Worm (Caenorhabditis elegans) whole organism, young adult: ENCODE data around the gene ess-2.

Experiments used
- B0336.3 ChIP-seq: fragments of 200-800 bp; sonication (Bioruptor generic); IDR thresholded peaks from 2 replicates; pipeline ENCODE4 v1.3.6; 2022; ENCODE audit warnings: missing genetic modification characterization, missing compliant biosample characterization
- D2030.7 ChIP-seq: fragments of 200-800 bp; sonication (Bioruptor generic); IDR thresholded peaks from 2 replicates; pipeline ENCODE4 v1.3.6; 2022; ENCODE audit warnings: missing genetic modification reagents, missing genetic modification characterization, missing compliant biosample characterization
- F10E7.11 ChIP-seq: sonication (generic microtip); optimal IDR thresholded peaks from 2 replicates; lab custom pipeline; 2017; ENCODE audit warnings: mild to moderate bottlenecking, missing genetic modification characterization, moderate library complexity, missing compliant biosample characterization
- F23B12.7 ChIP-seq: sonication (generic microtip); optimal IDR thresholded peaks from 2 replicates; lab custom pipeline; 2017; ENCODE audit warnings: missing genetic modification characterization, mild to moderate bottlenecking, missing compliant biosample characterization, antibody characterized with exemption, moderate library complexity; ENCODE audit not compliant: insufficient read depth
- F33H1.4 ChIP-seq: fragments of 200-800 bp; sonication (Bioruptor generic); IDR thresholded peaks from 2 replicates; pipeline ENCODE4 v1.3.6; 2022; ENCODE audit warnings: missing genetic modification reagents, missing genetic modification characterization, missing compliant biosample characterization
- F49E8.2 ChIP-seq: sonication (generic microtip); optimal IDR thresholded peaks from 3 replicates; lab custom pipeline; 2017; ENCODE audit warnings: missing genetic modification characterization, mild to moderate bottlenecking, missing compliant biosample characterization, antibody characterized with exemption, moderate library complexity; ENCODE audit not compliant: insufficient read depth
- Y53G8AR.9 ChIP-seq: fragments of 200-800 bp; sonication (Bioruptor generic); conservative IDR thresholded peaks from 2 replicates; pipeline ENCODE4 v1.3.6; 2022; ENCODE audit warnings: missing genetic modification reagents, missing genetic modification characterization, missing compliant biosample characterization
- Y56A3A.18 ChIP-seq: fragments of 200-800 bp; sonication (Bioruptor generic); IDR thresholded peaks from 2 replicates; pipeline ENCODE4 v1.3.6; 2022; ENCODE audit warnings: missing genetic modification reagents, missing genetic modification characterization, missing compliant biosample characterization
- ama-1 ChIP-seq, 3 experiments: fragments of 150-350 bp in 1 of 3; sonication (generic microtip) in 2 of 3; optimal IDR thresholded peaks; 2 replicates each; lab custom pipeline; 2014 to 2018; ENCODE audit warnings: missing biosample characterization in 2 of 3, missing genetic modification characterization in 2 of 3, missing genetic modification reagents in 2 of 3
- athp-1 ChIP-seq: sonication (generic microtip); optimal IDR thresholded peaks from 2 replicates; lab custom pipeline; 2017; ENCODE audit warnings: mild to moderate bottlenecking, missing genetic modification characterization, missing compliant biosample characterization
- attf-6 ChIP-seq: fragments of 200-800 bp; sonication (Bioruptor generic); IDR thresholded peaks from 2 replicates; pipeline ENCODE4 v1.3.6; 2022; ENCODE audit warnings: missing genetic modification reagents, missing genetic modification characterization, missing compliant biosample characterization
- bed-1 ChIP-seq: fragments of 200-800 bp; sonication (Bioruptor generic); IDR thresholded peaks from 2 replicates; pipeline ENCODE4 v1.3.6; 2022; ENCODE audit warnings: missing genetic modification reagents, missing genetic modification characterization, missing compliant biosample characterization
- cebp-1 ChIP-seq, 2 experiments: fragments of 200-800 bp in 1 of 2; sonication (Bioruptor generic) in 1 of 2; sonication (generic microtip) in 1 of 2; IDR thresholded peaks in 1 of 2; optimal IDR thresholded peaks in 1 of 2; 2 replicates each; pipeline versions ENCODE4 v1.3.6 to Lab custom; 2017 to 2022; ENCODE audit warnings: missing compliant biosample characterization in 2 of 2, missing genetic modification characterization in 2 of 2, mild to moderate bottlenecking in 1 of 2, missing genetic modification reagents in 1 of 2, moderate library complexity in 1 of 2
- ceh-100 ChIP-seq: fragments of 200-800 bp; sonication (Bioruptor generic); IDR thresholded peaks from 2 replicates; pipeline ENCODE4 v1.3.6; 2022; ENCODE audit warnings: missing genetic modification reagents, missing genetic modification characterization, missing compliant biosample characterization
- ceh-58 ChIP-seq: fragments of 200-800 bp; sonication (Bioruptor generic); IDR thresholded peaks from 2 replicates; pipeline ENCODE4 v1.3.6; 2022; ENCODE audit warnings: missing genetic modification characterization, missing compliant biosample characterization
- dpff-1 ChIP-seq: sonication (generic microtip); optimal IDR thresholded peaks from 2 replicates; lab custom pipeline; 2017; ENCODE audit warnings: mild to moderate bottlenecking, missing genetic modification characterization, missing compliant biosample characterization
- efl-1 ChIP-seq: fragments of 150-350 bp; optimal IDR thresholded peaks from 2 replicates; lab custom pipeline; 2014; ENCODE audit warnings: missing biosample characterization, missing genetic modification reagents, missing genetic modification characterization
- egl-18 ChIP-seq: fragments of 200-800 bp; sonication (Bioruptor generic); IDR thresholded peaks from 2 replicates; pipeline ENCODE4 v1.3.6; 2022; ENCODE audit warnings: missing genetic modification reagents, missing genetic modification characterization, missing compliant biosample characterization
- ets-4 ChIP-seq: fragments of 200-800 bp; sonication (Bioruptor generic); optimal IDR thresholded peaks from 2 replicates; lab custom pipeline; 2018; ENCODE audit warnings: mild to moderate bottlenecking, missing genetic modification characterization, missing compliant biosample characterization
- hmg-1.2 ChIP-seq: fragments of 200-800 bp; sonication (Bioruptor generic); IDR thresholded peaks from 2 replicates; pipeline ENCODE4 v1.3.6; 2022; ENCODE audit warnings: missing genetic modification reagents, missing genetic modification characterization, missing compliant biosample characterization
- hrde-1 ChIP-seq: sonication (generic microtip); optimal IDR thresholded peaks from 2 replicates; lab custom pipeline; 2016; ENCODE audit warnings: missing genetic modification characterization, mild to moderate bottlenecking, missing compliant biosample characterization, moderate library complexity, missing genotype, missing genetic modification reagents, borderline replicate concordance
- hsf-1 ChIP-seq: fragments of 200-800 bp; sonication (Bioruptor generic); IDR thresholded peaks from 2 replicates; pipeline ENCODE4 v1.3.6; 2022; ENCODE audit warnings: missing genetic modification reagents, missing genetic modification characterization, missing compliant biosample characterization
- let-526 ChIP-seq: fragments of 200-800 bp; sonication (Bioruptor generic); IDR thresholded peaks from 2 replicates; pipeline ENCODE4 v1.3.6; 2022; ENCODE audit warnings: missing genetic modification reagents, missing genetic modification characterization, missing compliant biosample characterization
- let-607 ChIP-seq, 2 experiments: fragments of 200-800 bp in 1 of 2; sonication (Bioruptor generic) in 1 of 2; sonication (generic microtip) in 1 of 2; optimal IDR thresholded peaks; 2 replicates each; lab custom pipeline; 2016 to 2018; ENCODE audit warnings: mild to moderate bottlenecking in 2 of 2, missing compliant biosample characterization in 2 of 2, missing genetic modification characterization in 2 of 2, moderate library complexity in 2 of 2, missing genotype in 1 of 2
- lin-35 ChIP-seq, 3 experiments: fragments of 150-350 bp in 2 of 3; sonication (generic microtip) in 1 of 3; optimal IDR thresholded peaks; 2 replicates each; lab custom pipeline; 2014 to 2018; ENCODE audit warnings: missing biosample characterization in 3 of 3, missing genetic modification characterization in 3 of 3, missing genetic modification reagents in 3 of 3
- lin-54 ChIP-seq: fragments of 200-800 bp; sonication (Bioruptor generic); optimal IDR thresholded peaks from 2 replicates; lab custom pipeline; 2018; ENCODE audit warnings: mild to moderate bottlenecking, missing genetic modification characterization, missing compliant biosample characterization
- lsl-1 ChIP-seq: fragments of 200-800 bp; sonication (Bioruptor generic); optimal IDR thresholded peaks from 2 replicates; lab custom pipeline; 2018; ENCODE audit warnings: mild to moderate bottlenecking, missing genetic modification characterization, moderate library complexity, missing compliant biosample characterization
- madf-6 ChIP-seq: fragments of 200-800 bp; sonication (Bioruptor generic); IDR thresholded peaks from 2 replicates; pipeline ENCODE4 v1.3.6; 2022; ENCODE audit warnings: missing genetic modification reagents, missing genetic modification characterization, missing compliant biosample characterization
- madf-8 ChIP-seq: fragments of 200-800 bp; sonication (Bioruptor generic); conservative IDR thresholded peaks from 2 replicates; pipeline ENCODE4 v1.3.6; 2022; ENCODE audit warnings: missing genetic modification reagents, missing genetic modification characterization, missing compliant biosample characterization
- nfyb-1 ChIP-seq: fragments of 200-800 bp; sonication (Bioruptor generic); IDR thresholded peaks from 2 replicates; pipeline ENCODE4 v1.3.6; 2022; ENCODE audit warnings: missing genetic modification reagents, missing genetic modification characterization, missing compliant biosample characterization
- nhr-179 ChIP-seq: sonication (generic microtip); optimal IDR thresholded peaks from 2 replicates; lab custom pipeline; 2016; ENCODE audit warnings: mild to moderate bottlenecking, missing genetic modification characterization, missing compliant biosample characterization
- nhr-90 ChIP-seq: sonication (generic microtip); optimal IDR thresholded peaks from 2 replicates; lab custom pipeline; 2016; ENCODE audit warnings: missing genotype, mild to moderate bottlenecking, missing genetic modification characterization, missing compliant biosample characterization
- pbrm-1 ChIP-seq: fragments of 200-800 bp; sonication (Bioruptor generic); IDR thresholded peaks from 2 replicates; pipeline ENCODE4 v1.3.6; 2022; ENCODE audit warnings: missing genetic modification reagents, missing genetic modification characterization, missing compliant biosample characterization
- repo-1 ChIP-seq: sonication (generic microtip); optimal IDR thresholded peaks from 2 replicates; lab custom pipeline; 2017; ENCODE audit warnings: mild to moderate bottlenecking, missing genetic modification characterization, missing compliant biosample characterization
- rpc-1 ChIP-seq, 2 experiments: fragments of 150-350 bp in 1 of 2; sonication (generic microtip) in 1 of 2; optimal IDR thresholded peaks; 2 replicates each; lab custom pipeline; 2014 to 2018; ENCODE audit warnings: missing biosample characterization in 1 of 2, missing genetic modification characterization in 1 of 2, missing genetic modification reagents in 1 of 2, missing genotype in 1 of 2
- sdz-38 ChIP-seq: sonication (generic microtip); optimal IDR thresholded peaks from 2 replicates; lab custom pipeline; 2016; ENCODE audit warnings: missing genotype, missing genetic modification characterization, missing compliant biosample characterization
- snpc-1.3 ChIP-seq: sonication (generic microtip); optimal IDR thresholded peaks from 2 replicates; lab custom pipeline; 2017; ENCODE audit warnings: missing genetic modification characterization, mild to moderate bottlenecking, missing compliant biosample characterization, antibody characterized with exemption, moderate library complexity, missing genotype, missing genetic modification reagents; ENCODE audit not compliant: insufficient read depth
- snpc-4 ChIP-seq, 5 experiments: fragments of 150-350 bp in 1 of 5; sonication (generic microtip) in 4 of 5; optimal IDR thresholded peaks; 2 replicates each; lab custom pipeline; 2014 to 2018; ENCODE audit warnings: missing genetic modification characterization in 5 of 5, missing biosample characterization in 3 of 5, antibody characterized with exemption in 2 of 5, mild to moderate bottlenecking in 2 of 5, missing compliant biosample characterization in 2 of 5, missing genotype in 2 of 5, moderate library complexity in 2 of 5, missing genetic modification reagents in 1 of 5
- tlf-1 ChIP-seq: fragments of 200-800 bp; sonication (Bioruptor generic); optimal IDR thresholded peaks from 2 replicates; lab custom pipeline; 2018; ENCODE audit warnings: mild to moderate bottlenecking, missing genetic modification characterization, missing compliant biosample characterization
- ztf-28 ChIP-seq: fragments of 200-800 bp; sonication (Bioruptor generic); IDR thresholded peaks from 2 replicates; pipeline ENCODE4 v1.3.6; 2022; ENCODE audit warnings: missing genetic modification reagents, missing genetic modification characterization, missing compliant biosample characterization
- ztf-3 ChIP-seq: fragments of 200-800 bp; sonication (Bioruptor generic); optimal IDR thresholded peaks from 2 replicates; lab custom pipeline; 2018; ENCODE audit warnings: mild to moderate bottlenecking, missing genetic modification characterization, missing compliant biosample characterization

Gene ess-2

DNA sequence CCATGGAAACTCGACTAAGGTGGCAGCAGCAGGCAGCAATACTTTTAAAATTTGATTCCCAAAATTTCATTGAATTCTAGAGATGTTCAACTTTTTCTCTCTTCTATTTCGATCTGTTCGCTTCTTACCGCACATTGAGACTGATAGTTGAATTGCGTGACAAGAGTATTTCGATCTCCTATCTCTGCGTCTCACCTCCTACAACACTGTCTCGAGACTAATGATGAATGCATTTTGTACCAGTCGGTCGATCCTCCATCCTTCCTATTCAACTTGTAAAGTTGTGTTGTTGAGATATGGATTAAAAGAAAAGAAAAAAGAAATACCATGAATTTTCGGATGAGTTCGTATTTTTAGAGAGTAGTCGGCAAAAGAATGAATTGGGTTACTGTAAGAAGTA lies 39.0 kb downstream of the ess-2 start:
- TF ChIP-seq ets-4 = no peak
- TF ChIP-seq pbrm-1 (GFP tag; lab: Robert Waterston, UW) = no peak
- peak; percentile 54; the same call in 1 of the 2 replicates for TF ChIP-seq hmg-1.2 (GFP tag; lab: Robert Waterston, UW)
- TF ChIP-seq madf-8 (GFP tag; lab: Robert Waterston, UW) = no peak
- TF ChIP-seq ztf-28 (GFP tag; lab: Robert Waterston, UW) = no peak
- no peak for TF ChIP-seq bed-1 (GFP tag; lab: Robert Waterston, UW)
- no peak for TF ChIP-seq lin-54 (GFP tag; lab: Kevin White, UChicago)

- no peak for TF ChIP-seq nhr-179 (tag; lab: Kevin White, UChicago)
- TF ChIP-seq madf-6 = peak; percentile 21; the same call in 1 of the 2 replicates
- TF ChIP-seq hsf-1 = peak; percentile 52; the same call in 1 of the 2 replicates
- TF ChIP-seq repo-1 (tag; lab: Kevin White, UChicago) = peak; percentile 39
- TF ChIP-seq let-526 = no peak
- peak; percentile 39 for TF ChIP-seq hrde-1
- TF ChIP-seq attf-6 = peak; percentile 28; the same call in 1 of the 2 replicates
Observed at ce11 chrIII:8450494-8450893, 39.7 kb downstream of the ess-2 start.

DNA sequence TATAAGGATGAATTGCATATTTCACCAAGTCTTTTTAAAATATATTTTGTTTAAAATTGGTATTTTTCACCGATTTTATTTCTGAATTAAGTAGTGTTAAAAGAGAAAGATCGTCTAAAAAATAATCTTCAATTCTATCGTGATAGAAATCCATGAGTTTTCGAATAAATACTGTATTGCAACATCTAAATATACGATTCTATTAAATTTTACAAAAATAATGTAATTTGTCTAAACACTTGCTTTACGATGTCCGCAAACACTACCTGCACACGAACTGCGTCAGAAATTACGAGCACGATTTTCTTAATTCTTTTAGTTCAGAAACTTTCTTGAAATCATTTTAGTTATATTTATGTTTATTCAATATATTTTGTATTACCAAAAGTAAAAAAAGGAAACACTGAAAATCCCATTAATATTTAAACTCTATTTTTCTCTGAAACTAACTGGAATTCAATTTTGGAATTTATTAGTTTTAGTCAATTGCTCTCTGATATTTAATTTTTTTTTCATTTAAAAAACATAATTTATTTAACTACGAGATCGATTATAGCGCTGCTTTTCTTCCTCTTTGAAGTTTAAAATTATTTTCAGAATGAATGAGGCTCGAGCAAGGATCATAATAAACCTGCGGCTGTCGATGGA lies 40.9 kb downstream of the ess-2 start, which contains the start of gene mrpl-32:
Gene mrpl-32, plus strand, starts transcription at position 598 of the 648 bp plus-strand sequence.
- TF ChIP-seq ztf-3 (GFP tag; lab: Kevin White, UChicago) = no peak
- TF ChIP-seq ama-1 (optimal IDR thresholded peaks at IDR 0.05; lab: Kevin White, UChicago) = peak; percentile 30
- peak; percentile 2 to 54 for TF ChIP-seq ama-1 (GFP tag; optimal IDR thresholded peaks at IDR 0.05; lab: Kevin White, UChicago)
- peak; percentile 76 for TF ChIP-seq Y53G8AR.9 (GFP tag; lab: Robert Waterston, UW)
- peak; percentile 51 for TF ChIP-seq snpc-1.3 (tag; lab: Kevin White, UChicago)
- peak in 1 of 3 experiments; percentile 13 for TF ChIP-seq lin-35 (GFP tag; optimal IDR thresholded peaks at IDR 0.05; lab: Kevin White, UChicago)
- peak; percentile 89 for TF ChIP-seq repo-1 (tag; lab: Kevin White, UChicago)
- TF ChIP-seq efl-1 (GFP tag; lab: Kevin White, UChicago) = peak; percentile 8
- 0 out of 2 replicates have a peak, but pooled peaks have one; percentile 11 for TF ChIP-seq ceh-58
- TF ChIP-seq let-607 (tag; optimal IDR thresholded peaks at IDR 0.05; lab: Kevin White, UChicago) = no peak
- TF ChIP-seq F10E7.11 (tag; lab: Kevin White, UChicago) = peak; percentile 81
- TF ChIP-seq sdz-38 (tag; lab: Kevin White, UChicago) = no peak
- TF ChIP-seq lsl-1 (GFP tag; lab: Kevin White, UChicago) = peak; percentile 34
- peak; percentile 68; the same call in 1 of the 2 replicates for TF ChIP-seq nfyb-1 (GFP tag; lab: Robert Waterston, UW)
- peak; percentile 51 for TF ChIP-seq F49E8.2 (tag; lab: Kevin White, UChicago)
- no peak for TF ChIP-seq cebp-1 (GFP tag; IDR thresholded peaks at IDR 0.05; lab: Robert Waterston, UW)
- peak; percentile 28 for TF ChIP-seq cebp-1 (tag; optimal IDR thresholded peaks at IDR 0.05; lab: Kevin White, UChicago)
- no peak for TF ChIP-seq hrde-1
- 0 out of 2 replicates have a peak, but pooled peaks have one; percentile 22 for TF ChIP-seq ceh-100
- TF ChIP-seq tlf-1 (GFP tag; lab: Kevin White, UChicago) = peak; percentile 35
- TF ChIP-seq hsf-1 = peak; percentile 87
- peak; percentile 33; the same call in 1 of the 2 replicates for TF ChIP-seq F33H1.4 (GFP tag; lab: Robert Waterston, UW)
- TF ChIP-seq Y56A3A.18 (GFP tag; lab: Robert Waterston, UW) = peak; percentile 82; the same call in 1 of the 2 replicates
- TF ChIP-seq dpff-1 (tag; lab: Kevin White, UChicago) = peak; percentile 12
- peak; percentile 8 for TF ChIP-seq rpc-1 (optimal IDR thresholded peaks at IDR 0.05; lab: Kevin White, UChicago)
- TF ChIP-seq rpc-1 (tag; optimal IDR thresholded peaks at IDR 0.05; lab: Kevin White, UChicago) = no peak
- no peak for TF ChIP-seq D2030.7
- TF ChIP-seq F23B12.7 (tag; lab: Kevin White, UChicago) = peak; percentile 16
- peak; percentile 81 for TF ChIP-seq B0336.3 (GFP tag; lab: Robert Waterston, UW)
- peak; percentile 46 for TF ChIP-seq snpc-4 (GFP tag; optimal IDR thresholded peaks at IDR 0.05; lab: Kevin White, UChicago)
- TF ChIP-seq snpc-4 (tag; optimal IDR thresholded peaks at IDR 0.05; lab: Kevin White, UChicago) = peak in 2 of 4 experiments; percentile 21 to 64
- peak; percentile 66 for TF ChIP-seq athp-1 (tag; lab: Kevin White, UChicago)
- no peak for TF ChIP-seq egl-18 (GFP tag; lab: Robert Waterston, UW)
- TF ChIP-seq nhr-90 = no peak
